Worm (Caenorhabditis elegans) whole organism, midembryonic: ENCODE measurements around the gene mig-23.

Source experiments
- T22C8.4 ChIP-seq: fragments of 200-800 bp; sonication (Bioruptor generic); IDR thresholded peaks from 2 replicates; pipeline ENCODE4 v1.3.6; 2022; ENCODE audit warnings: missing genetic modification characterization, missing compliant biosample characterization
- cog-1 ChIP-seq: sonication (generic microtip); optimal IDR thresholded peaks from 2 replicates; lab custom pipeline; 2016; ENCODE audit warnings: missing genetic modification characterization, missing compliant biosample characterization
- klf-2 ChIP-seq: fragments of 200-800 bp; sonication (Bioruptor generic); conservative IDR thresholded peaks from 2 replicates; pipeline ENCODE4 v1.3.6; 2022; ENCODE audit warnings: missing genetic modification reagents, missing genetic modification characterization, missing compliant biosample characterization
- med-1 ChIP-seq: sonication (generic microtip); optimal IDR thresholded peaks from 2 replicates; lab custom pipeline; 2017; ENCODE audit warnings: missing genetic modification characterization, mild to moderate bottlenecking, missing compliant biosample characterization, antibody characterized with exemption, missing genetic modification reagents; ENCODE audit not compliant: insufficient read depth
- ref-1 ChIP-seq: fragments of 200-800 bp; sonication (Bioruptor generic); conservative IDR thresholded peaks from 2 replicates; pipeline ENCODE4 v1.3.6; 2022; ENCODE audit warnings: missing genetic modification reagents, missing genetic modification characterization, missing compliant biosample characterization

DNA sequence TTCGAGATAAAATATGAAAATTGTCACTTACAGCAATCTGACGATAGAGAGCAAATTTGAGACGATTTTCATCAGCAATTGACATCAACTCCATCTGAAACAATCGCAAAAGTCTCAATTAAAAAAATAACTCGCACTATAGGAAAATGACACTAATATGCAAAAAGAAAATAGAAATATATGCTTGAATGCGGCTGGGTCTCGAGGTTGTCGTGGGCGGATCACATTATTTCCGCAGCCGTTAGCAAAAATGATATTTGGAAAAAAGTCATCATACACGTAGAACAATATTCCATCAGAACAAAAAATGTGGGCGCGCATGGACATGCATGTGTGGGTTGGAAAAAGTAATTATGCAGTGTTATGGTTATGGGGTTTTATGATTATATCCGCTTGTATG, 31.4 kb downstream of the mig-23 start, which contains the start of gene Y23B4A.1:
- TF ChIP-seq klf-2 (no peak), T22C8.4 (GFP tag; lab: Robert Waterston, UW) (no peak), cog-1 (tag; lab: Kevin White, UChicago) (no peak), ref-1 (no peak), med-1 (GFP tag; lab: Kevin White, UChicago) (no peak)
